Fruit fly (Drosophila melanogaster) whole organism, pupa: ENCODE data around the gene sgg.

Experiments
- CG10348 ChIP-seq: fragments of 200-800 bp; sonication (Bioruptor generic); IDR thresholded peaks from 2 replicates; pipeline ENCODE4 v1.3.6; 2022; ENCODE audit warnings: missing biosample characterization, missing genetic modification characterization
- CG12605 ChIP-seq: fragments of 200-800 bp; sonication (Bioruptor generic); IDR thresholded peaks from 2 replicates; pipeline ENCODE4 v1.3.6; 2022; ENCODE audit warnings: missing biosample characterization, missing genetic modification characterization
- CG13204 ChIP-seq: fragments of 200-800 bp; sonication (Bioruptor generic); optimal IDR thresholded peaks from 2 replicates; lab custom pipeline; 2018; ENCODE audit warnings: missing biosample characterization, mild to moderate bottlenecking, missing genetic modification characterization, moderate library complexity
- CG14655 ChIP-seq: fragments of 200-800 bp; sonication (Bioruptor generic); optimal IDR thresholded peaks from 3 replicates; lab custom pipeline; 2017; ENCODE audit warnings: mild to moderate bottlenecking, missing biosample characterization, missing genetic modification reagents, missing genetic modification characterization
- CG15710 ChIP-seq: fragments of 200-800 bp; sonication (Bioruptor generic); optimal IDR thresholded peaks from 2 replicates; lab custom pipeline; 2018; ENCODE audit warnings: missing biosample characterization, mild to moderate bottlenecking, missing genetic modification characterization, moderate library complexity
- CG17806 ChIP-seq: fragments of 200-800 bp; sonication (Bioruptor generic); optimal IDR thresholded peaks from 2 replicates; lab custom pipeline; 2018; ENCODE audit warnings: missing biosample characterization, mild to moderate bottlenecking, missing genetic modification characterization, moderate library complexity
- CG32121 ChIP-seq: fragments of 200-800 bp; sonication (Bioruptor generic); IDR thresholded peaks from 2 replicates; pipeline ENCODE4 v1.3.6; 2022; ENCODE audit warnings: missing biosample characterization, missing genetic modification characterization
- CG34367 ChIP-seq: fragments of 200-800 bp; sonication (Bioruptor generic); optimal IDR thresholded peaks from 2 replicates; lab custom pipeline; 2018; ENCODE audit warnings: missing biosample characterization, mild to moderate bottlenecking, missing genetic modification characterization
- CG4496 ChIP-seq: fragments of 200-800 bp; sonication (Bioruptor generic); IDR thresholded peaks from 3 replicates; pipeline ENCODE4 v1.3.6; 2022; ENCODE audit warnings: missing biosample characterization, missing genetic modification characterization
- CG8159 ChIP-seq: fragments of 200-800 bp; sonication (Bioruptor generic); optimal IDR thresholded peaks from 3 replicates; lab custom pipeline; 2018; ENCODE audit warnings: missing biosample characterization, mild to moderate bottlenecking, missing genetic modification characterization, moderate library complexity
- CG8301 ChIP-seq: fragments of 200-800 bp; sonication (Bioruptor generic); optimal IDR thresholded peaks from 2 replicates; lab custom pipeline; 2018; ENCODE audit warnings: missing biosample characterization, mild to moderate bottlenecking, missing genetic modification characterization
- CG9948 ChIP-seq: fragments of 200-800 bp; sonication (Bioruptor generic); optimal IDR thresholded peaks from 2 replicates; lab custom pipeline; 2018; ENCODE audit warnings: missing biosample characterization, mild to moderate bottlenecking, missing genetic modification characterization, moderate library complexity
- D1 ChIP-seq: fragments of 200-800 bp; sonication (Bioruptor generic); optimal IDR thresholded peaks from 2 replicates; lab custom pipeline; 2018; ENCODE audit warnings: missing biosample characterization, mild to moderate bottlenecking, missing genetic modification characterization, moderate library complexity
- EcR ChIP-seq: fragments of 200-800 bp; sonication (Bioruptor generic); optimal IDR thresholded peaks from 3 replicates; lab custom pipeline; 2019; ENCODE audit warnings: missing biosample characterization, missing genetic modification characterization, mild to moderate bottlenecking, moderate library complexity, missing genetic modification reagents
- Ets98B ChIP-seq: fragments of 200-800 bp; sonication (Bioruptor generic); IDR thresholded peaks from 2 replicates; pipeline ENCODE4 v1.3.6; 2022; ENCODE audit warnings: missing biosample characterization, missing genetic modification characterization
- Pif1A ChIP-seq: fragments of 200-800 bp; sonication (Bioruptor generic); optimal IDR thresholded peaks from 3 replicates; lab custom pipeline; 2016; ENCODE audit warnings: missing biosample characterization, missing genetic modification characterization
- Pif1B ChIP-seq: fragments of 200-800 bp; sonication (Bioruptor generic); optimal IDR thresholded peaks from 3 replicates; lab custom pipeline; 2016; ENCODE audit warnings: missing biosample characterization, missing genetic modification characterization
- Snoo ChIP-seq: fragments of 200-800 bp; sonication (Bioruptor generic); optimal IDR thresholded peaks from 3 replicates; lab custom pipeline; 2017; ENCODE audit warnings: missing biosample characterization, mild to moderate bottlenecking, missing genetic modification characterization, inconsistent platforms
- fd96Ca ChIP-seq: fragments of 200-800 bp; sonication (Bioruptor generic); IDR thresholded peaks from 3 replicates; pipeline ENCODE4 v1.3.6; 2022; ENCODE audit warnings: missing biosample characterization, missing genetic modification characterization
- gl ChIP-seq: fragments of 200-800 bp; sonication (Bioruptor generic); optimal IDR thresholded peaks from 2 replicates; lab custom pipeline; 2018; ENCODE audit warnings: missing biosample characterization, mild to moderate bottlenecking, missing genetic modification characterization
- rn ChIP-seq: fragments of 200-800 bp; sonication (Bioruptor generic); IDR thresholded peaks from 2 replicates; pipeline ENCODE4 v1.3.6; 2022; ENCODE audit warnings: missing biosample characterization, missing genetic modification characterization

Gene sgg

DNA sequence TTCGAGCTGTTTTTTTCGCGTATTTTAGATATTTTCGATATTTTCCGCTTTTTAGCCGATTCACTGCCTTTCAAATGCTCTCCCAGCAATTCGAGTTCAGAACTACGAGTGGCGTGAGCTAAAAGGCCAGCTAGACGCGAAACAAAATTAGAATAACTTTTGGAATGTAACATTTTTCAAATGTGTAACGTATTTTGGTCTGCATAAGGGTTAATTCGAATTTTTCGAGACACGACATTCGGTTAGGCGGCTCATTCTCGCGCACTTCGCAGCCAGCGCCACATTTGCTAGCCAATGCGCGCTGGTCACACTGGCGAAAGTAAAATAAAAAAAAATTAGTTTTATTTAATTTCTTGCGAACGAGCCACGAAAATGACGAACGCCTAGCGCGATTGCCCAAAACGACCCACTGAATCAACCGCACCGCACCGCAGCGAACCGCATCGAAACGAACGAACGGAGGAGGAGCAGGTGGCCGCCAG lies 9.2 kb upstream of the sgg start, which contains the start of the genes brv3 and Pi4KIIIalpha:
TSS of gene brv3 (minus strand) at position 51 of the 482 bp plus-strand sequence.
TSS of gene Pi4KIIIalpha (plus strand) at position 280 of the 482 bp plus-strand sequence.
- TF ChIP-seq gl (no peak), CG4496 (GFP tag; lab: Robert Waterston, UW) (0 out of 3 replicates have a peak, but pooled peaks have one; percentile 24)

DNA sequence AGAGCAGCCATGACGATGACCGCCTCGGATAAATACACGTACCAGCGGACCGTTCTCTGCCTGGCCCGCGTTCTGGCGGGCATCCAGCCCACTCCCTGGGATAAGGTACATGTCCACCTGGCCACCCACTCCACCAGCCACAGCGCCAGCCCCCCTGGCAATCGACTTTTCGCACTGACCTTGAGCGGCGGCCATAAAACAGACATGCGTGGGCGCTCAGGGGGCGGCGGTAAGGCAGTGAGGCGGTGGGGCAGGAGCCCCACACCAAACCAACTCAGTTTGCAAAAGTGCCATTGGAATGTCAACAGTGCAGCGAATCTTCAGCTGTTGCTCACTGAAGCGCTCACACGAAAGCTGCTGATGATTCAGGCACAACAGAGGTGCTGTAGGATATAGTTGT lies 8.7 kb upstream of the sgg start:
- TF ChIP-seq CG4496 (GFP tag; lab: Robert Waterston, UW) (no peak), Ets98B (GFP tag; lab: Robert Waterston, UW) (no peak), D1 (tag; lab: Kevin White, UChicago) (no peak), CG13204 (GFP tag; lab: Kevin White, UChicago) (no peak), Pif1A (GFP tag; lab: Kevin White, UChicago) (no peak), fd96Ca (GFP tag; lab: Robert Waterston, UW) (no peak), Pif1B (GFP tag; lab: Kevin White, UChicago) (no peak), CG15710 (tag; lab: Kevin White, UChicago) (no peak), EcR (no peak), CG17806 (no peak), Snoo (tag; lab: Kevin White, UChicago) (no peak), CG8301 (tag; lab: Kevin White, UChicago) (no peak), rn (no peak), CG10348 (GFP tag; lab: Robert Waterston, UW) (no peak), CG9948 (tag; lab: Kevin White, UChicago) (no peak), gl (no peak), CG32121 (GFP tag; lab: Robert Waterston, UW) (no peak), CG34367 (tag; lab: Kevin White, UChicago) (no peak), CG12605 (GFP tag; lab: Robert Waterston, UW) (no peak), CG8159 (tag; lab: Kevin White, UChicago) (no peak)
- TF ChIP-seq, all 21 proteins: peak for 0

DNA sequence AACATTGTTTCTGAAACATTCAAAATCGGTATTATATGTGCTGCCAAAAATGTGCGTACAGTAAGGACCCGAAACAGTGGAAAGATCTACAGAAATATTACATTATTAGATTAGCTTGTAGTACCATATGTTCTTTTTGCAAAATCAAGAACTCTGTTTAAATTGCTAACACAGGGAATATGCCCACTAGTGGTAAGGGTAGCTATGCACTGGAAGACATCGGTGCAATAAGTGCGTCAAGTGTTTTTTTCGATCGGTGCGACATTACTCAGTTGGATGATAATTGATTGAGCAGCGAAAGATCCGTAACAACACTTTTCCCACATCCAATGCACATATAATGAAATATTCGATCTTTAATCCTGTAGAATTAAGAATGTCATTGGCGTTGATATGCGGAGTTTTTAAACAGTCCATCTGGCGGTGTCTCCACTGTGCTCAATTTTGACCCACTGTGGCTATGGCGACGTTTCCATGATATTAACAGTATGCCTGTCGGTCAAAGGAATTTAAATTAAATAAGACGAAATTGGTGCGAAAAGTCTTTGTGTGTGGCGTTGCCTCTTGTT lies 1.4 kb downstream of the sgg start:
- TF ChIP-seq CG8301 (tag; lab: Kevin White, UChicago): peak; percentile 25
- no peak for TF ChIP-seq Snoo (tag; lab: Kevin White, UChicago)
- peak; percentile 17 for TF ChIP-seq CG15710 (tag; lab: Kevin White, UChicago)
- TF ChIP-seq Ets98B (GFP tag; lab: Robert Waterston, UW): 0 out of 2 replicates have a peak, but pooled peaks have one; percentile 15
- no peak for TF ChIP-seq rn
- no peak for TF ChIP-seq CG10348 (GFP tag; lab: Robert Waterston, UW)
- TF ChIP-seq fd96Ca (GFP tag; lab: Robert Waterston, UW): 0 out of 3 replicates have a peak, but pooled peaks have one; percentile 26
- TF ChIP-seq Pif1B (GFP tag; lab: Kevin White, UChicago): no peak

DNA sequence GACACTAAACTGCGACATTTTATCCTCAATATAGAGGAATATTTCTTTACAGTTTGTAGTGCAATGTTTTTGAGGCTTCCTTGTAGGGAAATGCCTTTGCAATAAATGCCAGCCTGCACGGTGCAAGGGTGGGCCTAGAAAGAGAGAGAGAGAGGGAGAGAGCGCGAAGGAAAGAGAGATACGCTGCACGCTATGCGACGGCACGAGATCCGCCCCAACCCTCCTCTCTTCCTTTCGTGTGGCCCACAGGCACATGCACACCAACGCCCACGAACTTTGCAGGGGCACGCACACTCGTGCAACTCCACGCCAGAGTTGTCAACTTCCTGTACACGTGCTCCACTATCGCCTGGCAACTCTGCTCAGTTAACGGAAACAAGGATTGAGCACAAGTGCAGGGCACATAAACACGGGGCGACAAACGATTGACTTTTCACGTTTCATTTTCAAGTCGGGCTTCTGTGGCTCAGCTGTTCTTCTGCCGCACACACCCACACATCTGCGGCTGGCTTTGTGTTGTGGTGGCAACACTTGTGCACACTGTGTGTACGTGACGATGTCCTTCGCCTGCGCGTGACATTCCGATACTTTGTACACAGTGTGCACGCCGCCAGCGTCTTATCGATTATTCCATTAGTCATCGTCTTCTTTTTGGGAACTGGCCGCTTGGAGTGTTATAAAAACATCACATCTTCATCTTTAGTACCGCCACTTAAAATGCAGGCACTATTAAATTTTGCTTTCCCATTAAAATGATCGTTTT lies 2.4 kb downstream of the sgg start:
- TF ChIP-seq CG14655: no peak
- TF ChIP-seq CG15710 (tag; lab: Kevin White, UChicago): no peak
- no peak for TF ChIP-seq gl
- TF ChIP-seq CG13204 (GFP tag; lab: Kevin White, UChicago): peak; percentile 1
- no peak for TF ChIP-seq CG8301 (tag; lab: Kevin White, UChicago)
- no peak for TF ChIP-seq D1 (tag; lab: Kevin White, UChicago)
- no peak for TF ChIP-seq rn
- no peak for TF ChIP-seq CG4496 (GFP tag; lab: Robert Waterston, UW)
- no peak for TF ChIP-seq Pif1A (GFP tag; lab: Kevin White, UChicago)
- TF ChIP-seq CG9948 (tag; lab: Kevin White, UChicago): no peak
- TF ChIP-seq EcR: no peak
- TF ChIP-seq fd96Ca (GFP tag; lab: Robert Waterston, UW): peak; percentile 33; the same call in 1 of the 3 replicates
- no peak for TF ChIP-seq CG12605 (GFP tag; lab: Robert Waterston, UW)
- TF ChIP-seq, all 21 proteins: peak for 2

DNA sequence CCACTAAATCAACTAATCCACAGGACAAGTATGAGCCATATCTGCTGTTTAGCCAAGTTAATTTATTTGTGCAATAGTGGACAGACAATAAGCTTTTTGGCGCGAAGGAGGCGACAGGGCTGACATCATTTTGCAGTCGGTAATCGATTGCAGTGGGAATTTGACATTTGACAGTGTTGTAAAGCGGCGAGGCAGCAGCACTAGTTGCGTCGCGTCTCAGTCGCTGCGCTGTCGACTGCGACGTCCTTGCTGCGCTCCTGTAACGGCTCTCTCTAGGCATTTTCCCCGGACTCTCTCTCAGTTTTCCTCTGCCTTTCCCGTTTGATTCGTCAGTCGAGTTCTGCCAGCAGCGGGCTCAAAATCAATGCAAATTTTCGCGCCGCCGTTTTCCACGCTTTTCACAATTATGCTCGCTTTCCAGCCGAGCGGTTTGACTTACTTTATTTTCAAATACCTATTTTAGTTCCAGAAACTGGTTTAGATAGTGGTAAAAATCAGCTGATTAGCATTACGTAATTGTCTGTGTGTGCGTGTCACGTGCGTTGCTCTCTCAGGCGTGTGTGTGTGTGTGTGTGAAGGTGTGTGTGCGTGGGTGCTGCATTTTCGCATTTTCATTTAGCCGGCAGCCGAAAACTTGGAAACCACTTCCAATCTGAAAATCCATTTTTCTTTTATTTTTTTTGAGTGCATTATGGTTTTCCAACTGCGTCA lies 3.2 kb downstream of the sgg start:
- TF ChIP-seq CG13204 (GFP tag; lab: Kevin White, UChicago) (no peak), CG17806 (no peak), rn (no peak), Snoo (tag; lab: Kevin White, UChicago) (no peak)

DNA sequence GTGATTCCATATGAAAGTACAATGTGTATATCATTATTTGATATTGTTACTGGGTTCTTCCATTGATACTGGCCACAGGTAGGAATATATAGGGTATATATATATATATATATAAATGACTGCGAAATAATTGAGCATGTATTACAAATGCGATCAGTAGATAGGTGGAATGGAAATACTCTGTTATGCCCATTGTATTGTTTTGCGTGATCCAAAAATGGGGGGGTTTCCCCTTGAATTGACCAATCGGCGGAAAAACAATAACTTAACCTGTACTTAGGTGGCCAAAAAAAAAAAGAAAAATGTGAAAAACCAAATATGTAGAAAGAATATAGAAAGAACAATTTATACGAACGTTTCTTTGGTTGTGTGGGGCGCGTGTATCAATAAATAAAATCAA lies 4.2 kb downstream of the sgg start:
- TF ChIP-seq gl (no peak), fd96Ca (GFP tag; lab: Robert Waterston, UW) (no peak), CG17806 (no peak), CG8301 (tag; lab: Kevin White, UChicago) (no peak), Pif1B (GFP tag; lab: Kevin White, UChicago) (no peak), rn (no peak), CG9948 (tag; lab: Kevin White, UChicago) (no peak), D1 (tag; lab: Kevin White, UChicago) (no peak), EcR (no peak), CG14655 (no peak), CG15710 (tag; lab: Kevin White, UChicago) (no peak), CG34367 (tag; lab: Kevin White, UChicago) (no peak), Pif1A (GFP tag; lab: Kevin White, UChicago) (no peak), CG13204 (GFP tag; lab: Kevin White, UChicago) (no peak), CG10348 (GFP tag; lab: Robert Waterston, UW) (no peak), CG12605 (GFP tag; lab: Robert Waterston, UW) (no peak), CG32121 (GFP tag; lab: Robert Waterston, UW) (no peak), CG4496 (GFP tag; lab: Robert Waterston, UW) (no peak)
- TF ChIP-seq, all 21 proteins: peak for 0
